Worm (Caenorhabditis elegans) whole organism, L4/young adult: ENCODE results near the gene thn-1.

ENCODE experiments used
- W03F9.2 ChIP-seq: fragments of 150-350 bp; optimal IDR thresholded peaks from 2 replicates; lab custom pipeline; 2014; ENCODE audit warnings: missing biosample characterization, missing genetic modification characterization
- dao-5 ChIP-seq: sonication (generic microtip); optimal IDR thresholded peaks from 2 replicates; lab custom pipeline; 2016; ENCODE audit warnings: missing genotype, missing genetic modification characterization, moderate library complexity, missing compliant biosample characterization
- him-1 ChIP-seq: sonication (generic microtip); optimal IDR thresholded peaks from 2 replicates; lab custom pipeline; 2016; ENCODE audit warnings: missing genotype, missing genetic modification reagents, missing genetic modification characterization, missing compliant biosample characterization

ce11 chrIV:12360742-12361195, 19.1 kb upstream of the thn-1 start, which contains the start of gene sec-24.2:
- TF ChIP-seq dao-5 (tag; lab: Kevin White, UChicago) (no peak), W03F9.2 (tag; lab: Kevin White, UChicago) (no peak), him-1 (tag; lab: Kevin White, UChicago) (no peak)
